Worm (Caenorhabditis elegans): ENCODE data around the gene D2062.13.

DNA sequence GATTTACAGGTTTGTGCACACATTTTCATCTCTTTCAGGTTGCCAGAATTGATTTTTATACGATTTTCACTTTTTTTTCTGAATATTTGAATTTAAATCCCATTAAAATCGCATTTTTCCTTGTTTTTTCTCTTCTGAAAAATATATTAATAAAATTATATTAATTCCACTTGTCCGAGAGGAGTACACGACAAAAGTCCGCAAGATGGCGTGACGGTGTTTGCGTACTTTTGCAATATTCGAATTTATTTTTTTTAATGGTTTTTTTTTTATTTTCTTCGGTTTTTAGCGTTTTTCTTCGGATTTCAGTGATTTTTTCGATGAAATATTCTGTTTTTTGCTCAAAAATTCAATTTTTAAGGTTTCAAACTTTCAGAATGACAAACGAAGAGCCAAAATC, 47.5 kb upstream of the D2062.13 start, which contains the start of gene usp-39:
- TF ChIP-seq D2030.7 (GFP tag; IDR thresholded peaks at IDR 0.05) (peak; percentile 60), C17E4.6 (GFP tag; IDR thresholded peaks at IDR 0.05) (no peak), atf-7 (tag; optimal IDR thresholded peaks at IDR 0.05) (no peak), bed-1 (GFP tag; IDR thresholded peaks at IDR 0.05) (no peak)

Data from whole organism, young adult.